Fruit fly (Drosophila melanogaster) whole organism, embryonic: ENCODE data around the gene mag.
A peak's percentile ranks its signal among the peaks of the same experiment; 100 is the strongest.

Experiments used
- Atf-2 ChIP-seq: fragments of 200-800 bp; sonication (Bioruptor generic); optimal IDR thresholded peaks from 2 replicates; lab custom pipeline; 2016; ENCODE audit warnings: missing biosample characterization, missing genetic modification characterization
- Atf6 ChIP-seq: fragments of 200-800 bp; sonication (Bioruptor generic); IDR thresholded peaks from 2 replicates; pipeline ENCODE4 v1.3.6; 2022; ENCODE audit warnings: missing biosample characterization, missing genetic modification characterization
- Bgb ChIP-seq: fragments of 200-800 bp; sonication (Bioruptor generic); IDR thresholded peaks from 2 replicates; pipeline ENCODE4 v1.3.6; 2022; ENCODE audit warnings: missing biosample characterization, missing genetic modification characterization; ENCODE audit not compliant: partially characterized antibody
- CG1024 ChIP-seq: fragments of 200-800 bp; sonication (Bioruptor generic); IDR thresholded peaks from 2 replicates; pipeline ENCODE4 v1.3.6; 2022; ENCODE audit warnings: missing biosample characterization, missing genetic modification characterization
- CG10462 ChIP-seq: fragments of 200-800 bp; sonication (Bioruptor generic); optimal IDR thresholded peaks from 2 replicates; lab custom pipeline; 2016; ENCODE audit warnings: missing biosample characterization, missing genetic modification characterization
- CG14667 ChIP-seq: fragments of 200-800 bp; sonication (Bioruptor generic); IDR thresholded peaks from 2 replicates; pipeline ENCODE4 v1.3.6; 2022; ENCODE audit warnings: missing biosample characterization, missing genetic modification characterization
- CG14710 ChIP-seq: fragments of 200-800 bp; sonication (Bioruptor generic); optimal IDR thresholded peaks from 3 replicates; lab custom pipeline; 2019; ENCODE audit warnings: missing biosample characterization, mild to moderate bottlenecking, missing genetic modification characterization, moderate library complexity
- CG15269 ChIP-seq: fragments of 200-800 bp; sonication (Bioruptor generic); optimal IDR thresholded peaks from 2 replicates; lab custom pipeline; 2018; ENCODE audit warnings: missing biosample characterization, mild to moderate bottlenecking, missing genetic modification characterization, moderate library complexity
- CG1529 ChIP-seq: fragments of 200-800 bp; sonication (Bioruptor generic); optimal IDR thresholded peaks from 3 replicates; lab custom pipeline; 2018; ENCODE audit warnings: missing biosample characterization, missing genetic modification characterization
- CG15696 ChIP-seq: fragments of 200-800 bp; sonication (Bioruptor generic); optimal IDR thresholded peaks from 2 replicates; lab custom pipeline; 2019; ENCODE audit warnings: missing biosample characterization, mild to moderate bottlenecking, missing genetic modification characterization, moderate library complexity
- CG17186 ChIP-seq: fragments of 200-800 bp; sonication (Bioruptor generic); optimal IDR thresholded peaks from 3 replicates; lab custom pipeline; 2017; ENCODE audit warnings: missing biosample characterization, missing genetic modification reagents, missing genetic modification characterization
- CG17829 ChIP-seq: fragments of 200-800 bp; optimal IDR thresholded peaks from 2 replicates; lab custom pipeline; 2019; ENCODE audit warnings: missing biosample characterization, mild to moderate bottlenecking, missing genetic modification characterization, moderate library complexity
- CG2116 ChIP-seq: fragments of 200-800 bp; sonication (Bioruptor generic); optimal IDR thresholded peaks from 3 replicates; lab custom pipeline; 2018; ENCODE audit warnings: missing biosample characterization, mild to moderate bottlenecking, missing genetic modification characterization
- CG33557 ChIP-seq: fragments of 200-800 bp; sonication (Bioruptor generic); optimal IDR thresholded peaks from 2 replicates; lab custom pipeline; 2019; ENCODE audit warnings: missing biosample characterization, mild to moderate bottlenecking, missing genetic modification characterization, moderate library complexity
- CG5245 ChIP-seq: fragments of 200-800 bp; sonication (Bioruptor generic); optimal IDR thresholded peaks from 3 replicates; lab custom pipeline; 2016; ENCODE audit warnings: missing biosample characterization, missing genetic modification characterization
- CG9932 ChIP-seq: fragments of 200-800 bp; sonication (Bioruptor generic); IDR thresholded peaks from 2 replicates; pipeline ENCODE4 v1.3.6; 2022; ENCODE audit warnings: missing biosample characterization, missing genetic modification characterization
- Chrac-16 ChIP-seq: fragments of 200-800 bp; sonication (Bioruptor generic); optimal IDR thresholded peaks from 3 replicates; lab custom pipeline; 2016; ENCODE audit warnings: missing biosample characterization, missing genetic modification characterization
- Doc2 ChIP-seq: fragments of 200-800 bp; sonication (Bioruptor generic); IDR thresholded peaks from 2 replicates; pipeline ENCODE4 v1.3.6; 2022; ENCODE audit warnings: missing biosample characterization, missing genetic modification characterization
- Ets65A ChIP-seq: fragments of 200-800 bp; sonication (Bioruptor generic); peaks from one replicate; lab custom pipeline; 2016; ENCODE audit warnings: missing biosample characterization, missing genetic modification characterization
- GATAe ChIP-seq: fragments of 200-800 bp; sonication (Bioruptor generic); conservative IDR thresholded peaks from 2 replicates; pipeline ENCODE4 v1.3.6; 2022; ENCODE audit warnings: missing biosample characterization, missing genetic modification characterization
- HLHmδ ChIP-seq: fragments of 200-800 bp; sonication (Bioruptor generic); optimal IDR thresholded peaks from 2 replicates; lab custom pipeline; 2018; ENCODE audit warnings: missing biosample characterization, mild to moderate bottlenecking, missing genetic modification characterization, moderate library complexity
- Kr ChIP-seq: fragments of 200-800 bp; sonication (Bioruptor generic); optimal IDR thresholded peaks from 2 replicates; lab custom pipeline; 2017; ENCODE audit warnings: missing biosample characterization, mild to moderate bottlenecking, missing genetic modification characterization
- NC2β ChIP-seq: fragments of 200-800 bp; sonication (Bioruptor generic); optimal IDR thresholded peaks from 2 replicates; lab custom pipeline; 2016; ENCODE audit warnings: missing biosample characterization, missing genetic modification characterization
- Oli ChIP-seq: fragments of 200-800 bp; sonication (Bioruptor generic); optimal IDR thresholded peaks from 2 replicates; lab custom pipeline; 2018; ENCODE audit warnings: missing biosample characterization, mild to moderate bottlenecking, missing genetic modification characterization, moderate library complexity
- Poxn ChIP-seq: fragments of 200-800 bp; sonication (Bioruptor generic); IDR thresholded peaks from 2 replicates; pipeline ENCODE4 v1.3.6; 2022; ENCODE audit warnings: missing biosample characterization, missing genetic modification characterization
- Ptx1 ChIP-seq: fragments of 200-800 bp; sonication (Bioruptor generic); IDR thresholded peaks from 2 replicates; pipeline ENCODE4 v1.3.6; 2022; ENCODE audit warnings: missing biosample characterization, missing genetic modification characterization
- Rfx ChIP-seq: fragments of 200-800 bp; sonication (Bioruptor generic); IDR thresholded peaks from 2 replicates; pipeline ENCODE4 v1.3.6; 2022; ENCODE audit warnings: missing biosample characterization, missing genetic modification characterization
- Sin3A ChIP-seq: fragments of >200 bp; optimal IDR thresholded peaks from 2 replicates; lab custom pipeline; 2018
- Sox100B ChIP-seq: fragments of 200-800 bp; sonication (Bioruptor generic); optimal IDR thresholded peaks from 3 replicates; lab custom pipeline; 2018; ENCODE audit warnings: missing biosample characterization, mild to moderate bottlenecking, missing genetic modification characterization
- Taf1 ChIP-seq: fragments of 200-800 bp; sonication (Bioruptor generic); IDR thresholded peaks from 2 replicates; pipeline ENCODE4 v1.3.6; 2022; ENCODE audit warnings: missing biosample characterization, missing genetic modification characterization
- YL-1 ChIP-seq: fragments of 200-800 bp; sonication (Bioruptor generic); optimal IDR thresholded peaks from 3 replicates; lab custom pipeline; 2017; ENCODE audit warnings: missing biosample characterization, mild to moderate bottlenecking, missing genetic modification characterization
- bigmax ChIP-seq: fragments of 200-800 bp; sonication (Bioruptor generic); optimal IDR thresholded peaks from 2 replicates; lab custom pipeline; 2018; ENCODE audit warnings: missing biosample characterization, mild to moderate bottlenecking, missing genetic modification characterization
- chm ChIP-seq: fragments of 200-800 bp; sonication (Bioruptor generic); IDR thresholded peaks from 2 replicates; pipeline ENCODE4 v1.3.6; 2022; ENCODE audit warnings: missing biosample characterization, missing genetic modification characterization
- croc ChIP-seq: fragments of 200-800 bp; sonication (Bioruptor generic); conservative IDR thresholded peaks from 3 replicates; pipeline ENCODE4 v1.3.6; 2022; ENCODE audit warnings: missing biosample characterization, missing genetic modification characterization
- dmrt99B ChIP-seq: fragments of 200-800 bp; sonication (Bioruptor generic); optimal IDR thresholded peaks from 2 replicates; lab custom pipeline; 2018; ENCODE audit warnings: missing biosample characterization, mild to moderate bottlenecking, missing genetic modification characterization, moderate library complexity
- dpn ChIP-seq, 2 experiments: fragments of 200-800 bp; sonication (Bioruptor generic); optimal IDR thresholded peaks; 3 replicates each; lab custom pipeline; 2016; ENCODE audit warnings: missing biosample characterization in 2 of 2, missing genetic modification characterization in 2 of 2
- fd102C ChIP-seq: fragments of 200-800 bp; sonication (Bioruptor generic); optimal IDR thresholded peaks from 2 replicates; lab custom pipeline; 2018; ENCODE audit warnings: missing biosample characterization, mild to moderate bottlenecking, missing genetic modification characterization, moderate library complexity
- gcm ChIP-seq: fragments of 200-800 bp; sonication (Bioruptor generic); optimal IDR thresholded peaks from 2 replicates; lab custom pipeline; 2019; ENCODE audit warnings: missing biosample characterization, mild to moderate bottlenecking, missing genetic modification characterization, moderate library complexity
- gcm2 ChIP-seq: fragments of 200-800 bp; sonication (Bioruptor generic); optimal IDR thresholded peaks from 2 replicates; lab custom pipeline; 2016; ENCODE audit warnings: missing biosample characterization, missing genetic modification characterization
- hbn ChIP-seq: fragments of 200-800 bp; sonication (Bioruptor generic); IDR thresholded peaks from 2 replicates; pipeline ENCODE4 v1.3.6; 2022; ENCODE audit warnings: missing biosample characterization, missing genetic modification characterization; ENCODE audit not compliant: partially characterized antibody
- lbe ChIP-seq: fragments of 200-800 bp; sonication (Bioruptor generic); optimal IDR thresholded peaks from 2 replicates; lab custom pipeline; 2016; ENCODE audit warnings: missing biosample characterization, mild to moderate bottlenecking, missing genetic modification characterization
- lola ChIP-seq, 3 experiments: fragments of >200 bp in 2 of 3; fragments of 200-800 bp in 1 of 3; sonication (Bioruptor generic) in 1 of 3; optimal IDR thresholded peaks; 2 replicates each; lab custom pipeline; 2017 to 2019; ENCODE audit warnings: missing biosample characterization in 3 of 3, missing genetic modification characterization in 3 of 3, mild to moderate bottlenecking in 1 of 3, moderate library complexity in 1 of 3
- nerfin-2 ChIP-seq: fragments of 200-800 bp; sonication (Bioruptor generic); IDR thresholded peaks from 2 replicates; pipeline ENCODE4 v1.3.6; 2022; ENCODE audit warnings: missing biosample characterization, missing genetic modification characterization; ENCODE audit not compliant: partially characterized antibody
- pan ChIP-seq, 4 experiments: fragments of >200 bp in 3 of 4; fragments of 200-800 bp in 1 of 4; sonication (Bioruptor generic) in 1 of 4; optimal IDR thresholded peaks in 3 of 4; IDR thresholded peaks in 1 of 4; 2 replicates each; pipeline versions ENCODE4 v1.3.6 to Lab custom; 2017 to 2022; ENCODE audit warnings: missing biosample characterization in 2 of 4, missing genetic modification characterization in 2 of 4, mixed read lengths in 1 of 4
- pfk ChIP-seq: fragments of 200-800 bp; sonication (Bioruptor generic); optimal IDR thresholded peaks from 2 replicates; lab custom pipeline; 2018; ENCODE audit warnings: missing biosample characterization, mild to moderate bottlenecking, missing genetic modification characterization, moderate library complexity
- repo ChIP-seq: fragments of 200-800 bp; sonication (Bioruptor generic); optimal IDR thresholded peaks from 2 replicates; lab custom pipeline; 2016; ENCODE audit warnings: missing biosample characterization, missing genetic modification characterization
- sd ChIP-seq: fragments of 200-800 bp; sonication (Bioruptor generic); optimal IDR thresholded peaks from 3 replicates; lab custom pipeline; 2018; ENCODE audit warnings: missing biosample characterization, mild to moderate bottlenecking, missing genetic modification characterization, moderate library complexity
- stwl ChIP-seq: fragments of 200-800 bp; sonication (Bioruptor generic); optimal IDR thresholded peaks from 3 replicates; lab custom pipeline; 2018; ENCODE audit warnings: missing biosample characterization, mild to moderate bottlenecking, missing genetic modification characterization, moderate library complexity

Gene mag

DNA sequence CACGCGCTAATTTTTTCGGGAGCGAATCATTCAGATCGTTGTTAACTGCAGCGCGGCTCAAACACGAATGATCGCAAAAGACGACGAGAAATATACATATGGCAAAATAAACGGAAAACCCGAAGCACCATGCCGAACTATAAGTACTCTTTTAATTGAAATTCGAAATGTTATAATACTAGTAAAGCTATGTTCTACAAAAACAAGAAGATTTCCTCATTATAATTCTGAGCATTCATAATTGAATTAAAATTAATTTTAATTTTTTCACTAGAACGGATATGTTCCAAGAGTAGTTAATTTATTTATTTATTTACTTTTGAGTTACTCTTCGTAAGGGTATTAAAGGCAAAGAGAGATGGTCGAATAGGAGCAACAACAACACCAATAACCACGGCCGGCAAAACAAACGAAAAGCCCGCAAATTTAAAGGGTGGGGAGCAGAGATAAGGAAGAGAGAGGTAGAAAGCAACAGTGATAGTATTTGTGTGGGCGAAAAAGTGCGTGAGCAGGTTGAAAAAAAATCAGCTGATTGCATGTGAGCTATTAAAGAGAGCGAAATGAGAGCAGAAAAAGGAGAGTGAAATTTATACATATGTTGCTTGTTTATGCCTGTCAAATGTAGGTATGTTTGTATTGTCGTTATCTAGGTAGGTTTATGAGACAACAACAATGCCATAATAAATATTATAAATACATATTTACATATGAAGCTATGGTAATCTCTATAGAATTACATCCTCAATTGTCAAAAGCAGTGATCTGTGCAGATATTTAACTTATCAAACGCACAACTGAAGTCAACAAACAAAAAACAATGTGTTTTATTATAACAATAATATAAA is 33.2 kb downstream of the mag start (continued):
- TF ChIP-seq CG1529 (GFP tag; lab: Kevin White, UChicago) (peak; percentile 10), CG14667 (no peak; the same call in 1 of the 2 replicates), CG1024 (GFP tag; lab: Robert Waterston, UW) (no peak), stwl (no peak), sd (tag; lab: Kevin White, UChicago) (peak; percentile 19), Ets65A (peak; percentile 90), Atf6 (GFP tag; lab: Robert Waterston, UW) (peak; percentile 88), Ptx1 (GFP tag; lab: Robert Waterston, UW) (peak; percentile 87), Sin3A (no peak), dpn (GFP tag; optimal IDR thresholded peaks at IDR 0.05; lab: Kevin White, UChicago) (peak; percentile 2 to 58), Rfx (GFP tag; lab: Robert Waterston, UW) (peak; percentile 83), CG2116 (GFP tag; lab: Kevin White, UChicago) (peak; percentile 15), lbe (GFP tag; lab: Kevin White, UChicago) (peak; percentile 88), Bgb (GFP tag; lab: Robert Waterston, UW) (no peak), HLHmδ (GFP tag; lab: Kevin White, UChicago) (no peak), hbn (GFP tag; lab: Robert Waterston, UW) (no peak), YL-1 (no peak), CG5245 (GFP tag; lab: Kevin White, UChicago) (peak; percentile 18), bigmax (no peak), CG14710 (tag; lab: Kevin White, UChicago) (no peak), Poxn (0 out of 2 replicates have a peak, but pooled peaks have one; percentile 34), CG9932 (GFP tag; lab: Robert Waterston, UW) (peak; percentile 77), nerfin-2 (GFP tag; lab: Robert Waterston, UW) (no peak), croc (GFP tag; lab: Robert Waterston, UW) (no peak), Kr (GFP tag; lab: Kevin White, UChicago) (no peak), Sox100B (GFP tag; lab: Kevin White, UChicago) (peak; percentile 58), gcm2 (GFP tag; lab: Kevin White, UChicago) (no peak), CG33557 (peak; percentile 30), Taf1 (GFP tag; lab: Robert Waterston, UW) (peak; percentile 56; the same call in 1 of the 2 replicates), fd102C (GFP tag; lab: Kevin White, UChicago) (peak; percentile 6), NC2β (GFP tag; lab: Kevin White, UChicago) (no peak), CG15696 (tag; lab: Kevin White, UChicago) (peak; percentile 35), Doc2 (GFP tag; lab: Robert Waterston, UW) (no peak), CG17829 (tag; lab: Kevin White, UChicago) (peak; percentile 70), lola (GFP tag; optimal IDR thresholded peaks at IDR 0.05; lab: Kevin White, UChicago) (peak in 1 of 3 experiments; percentile 20), Oli (peak; percentile 78), CG10462 (no peak), pan (optimal IDR thresholded peaks at IDR 0.05; lab: Kevin White, UChicago) (no peak), pan (GFP tag; optimal IDR thresholded peaks at IDR 0.05 in 1 of 2, IDR thresholded peaks at IDR 0.05 in 1 of 2) (peak in 1 of 2 experiments; percentile 87), repo (GFP tag; lab: Kevin White, UChicago) (no peak), CG17186 (no peak), dmrt99B (tag; lab: Kevin White, UChicago) (peak; percentile 85), pfk (GFP tag; lab: Kevin White, UChicago) (peak; percentile 11), Chrac-16 (GFP tag; lab: Kevin White, UChicago) (peak; percentile 70), gcm (peak; percentile 52), chm (GFP tag; lab: Robert Waterston, UW) (peak; percentile 38; the same call in 1 of the 2 replicates), CG15269 (peak; percentile 81), GATAe (0 out of 2 replicates have a peak, but pooled peaks have one; percentile 27), Atf-2 (peak; percentile 14)
